Fruit fly (Drosophila melanogaster) whole organism, embryonic: ENCODE measurements around the gene spidey.

ENCODE experiments used
- BEAF-32 ChIP-seq: fragments of 200-800 bp; sonication (Bioruptor generic); optimal IDR thresholded peaks from 3 replicates; lab custom pipeline; 2017; ENCODE audit warnings: missing biosample characterization, missing genetic modification characterization, mild to moderate bottlenecking, moderate library complexity, missing genetic modification reagents
- CG10274 ChIP-seq: fragments of 200-800 bp; sonication (Bioruptor generic); optimal IDR thresholded peaks from 3 replicates; lab custom pipeline; 2017; ENCODE audit warnings: missing biosample characterization, mild to moderate bottlenecking, missing genetic modification characterization
- CG10321 ChIP-seq: fragments of 200-800 bp; sonication (Bioruptor generic); IDR thresholded peaks from 2 replicates; pipeline ENCODE4 v1.3.6; 2022; ENCODE audit warnings: missing biosample characterization, missing genetic modification characterization
- CG11504 ChIP-seq: fragments of 200-800 bp; sonication (Bioruptor generic); optimal IDR thresholded peaks from 3 replicates; lab custom pipeline; 2019; ENCODE audit warnings: missing biosample characterization, mild to moderate bottlenecking, missing genetic modification characterization, moderate library complexity
- CG11560 ChIP-seq: fragments of 200-800 bp; sonication (Bioruptor generic); IDR thresholded peaks from 3 replicates; pipeline ENCODE4 v1.3.6; 2022; ENCODE audit warnings: missing biosample characterization, missing genetic modification characterization
- CG14441 ChIP-seq: fragments of 200-800 bp; sonication (Bioruptor generic); IDR thresholded peaks from 2 replicates; pipeline ENCODE4 v1.3.6; 2022; ENCODE audit warnings: missing biosample characterization, missing genetic modification characterization
- CG1529 ChIP-seq: fragments of 200-800 bp; sonication (Bioruptor generic); optimal IDR thresholded peaks from 3 replicates; lab custom pipeline; 2018; ENCODE audit warnings: missing biosample characterization, missing genetic modification characterization
- CG17328 ChIP-seq: fragments of 200-800 bp; sonication (Bioruptor generic); IDR thresholded peaks from 2 replicates; pipeline ENCODE4 v1.3.6; 2022; ENCODE audit warnings: missing biosample characterization, missing genetic modification characterization
- CG1832 ChIP-seq: fragments of 200-800 bp; sonication (Bioruptor generic); optimal IDR thresholded peaks from 2 replicates; lab custom pipeline; 2017; ENCODE audit warnings: missing biosample characterization, mild to moderate bottlenecking, missing genetic modification characterization, inconsistent platforms
- CG2678 ChIP-seq: fragments of 200-800 bp; sonication (Bioruptor generic); optimal IDR thresholded peaks from 3 replicates; lab custom pipeline; 2019; ENCODE audit warnings: missing biosample characterization, mild to moderate bottlenecking, missing genetic modification characterization, moderate library complexity
- CG32772 ChIP-seq: fragments of 200-800 bp; sonication (Bioruptor generic); IDR thresholded peaks from 2 replicates; pipeline ENCODE4 v1.3.6; 2022; ENCODE audit warnings: missing biosample characterization, missing genetic modification characterization
- CG5245 ChIP-seq: fragments of 200-800 bp; sonication (Bioruptor generic); optimal IDR thresholded peaks from 3 replicates; lab custom pipeline; 2016; ENCODE audit warnings: missing biosample characterization, missing genetic modification characterization
- CG8290 ChIP-seq, 3 experiments: fragments of 200-800 bp; sonication (Bioruptor generic); optimal IDR thresholded peaks; 2 replicates each; lab custom pipeline; 2016 to 2019; ENCODE audit warnings: missing biosample characterization in 3 of 3, missing genetic modification characterization in 3 of 3, mild to moderate bottlenecking in 2 of 3, moderate library complexity in 1 of 3
- CG8388 ChIP-seq: fragments of 200-800 bp; sonication (Bioruptor generic); optimal IDR thresholded peaks from 2 replicates; lab custom pipeline; 2019; ENCODE audit warnings: missing biosample characterization, mild to moderate bottlenecking, missing genetic modification characterization, moderate library complexity
- CG9727 ChIP-seq: fragments of 200-800 bp; sonication (Bioruptor generic); optimal IDR thresholded peaks from 3 replicates; lab custom pipeline; 2017; ENCODE audit warnings: missing biosample characterization, mild to moderate bottlenecking, missing genetic modification characterization
- Dll ChIP-seq: fragments of 200-800 bp; sonication (Bioruptor generic); IDR thresholded peaks from 4 replicates; pipeline ENCODE4 v1.3.6; 2022; ENCODE audit warnings: missing biosample characterization, missing genetic modification characterization; ENCODE audit not compliant: partially characterized antibody
- Doc3 ChIP-seq: fragments of 200-800 bp; sonication (Bioruptor generic); IDR thresholded peaks from 3 replicates; pipeline ENCODE4 v1.3.6; 2022; ENCODE audit warnings: missing biosample characterization, missing genetic modification characterization; ENCODE audit not compliant: partially characterized antibody
- Dref ChIP-seq: fragments of 200-800 bp; sonication (Bioruptor generic); IDR thresholded peaks from 2 replicates; pipeline ENCODE4 v1.3.6; 2022; ENCODE audit warnings: missing biosample characterization, missing genetic modification characterization
- E2f2 ChIP-seq: fragments of 200-800 bp; sonication (Bioruptor generic); IDR thresholded peaks from 2 replicates; pipeline ENCODE4 v1.3.6; 2022; ENCODE audit warnings: missing biosample characterization, missing genetic modification characterization
- Hr78 ChIP-seq, 2 experiments: fragments of 200-800 bp in 1 of 2; fragments of >200 bp in 1 of 2; sonication (Bioruptor generic) in 1 of 2; optimal IDR thresholded peaks; 2 replicates each; lab custom pipeline; 2017 to 2019; ENCODE audit warnings: missing biosample characterization in 2 of 2, missing genetic modification characterization in 2 of 2, mild to moderate bottlenecking in 1 of 2, moderate library complexity in 1 of 2
- MBD-R2 ChIP-seq: fragments of 200-800 bp; sonication (Bioruptor generic); IDR thresholded peaks from 2 replicates; pipeline ENCODE4 v1.3.6; 2022; ENCODE audit warnings: missing biosample characterization, missing genetic modification characterization
- NK7.1 ChIP-seq: fragments of 200-800 bp; sonication (Bioruptor generic); optimal IDR thresholded peaks from 3 replicates; lab custom pipeline; 2016; ENCODE audit warnings: missing biosample characterization, missing genetic modification characterization
- Nf-YB ChIP-seq: fragments of 200-800 bp; sonication (Bioruptor generic); optimal IDR thresholded peaks from 3 replicates; lab custom pipeline; 2019; ENCODE audit warnings: missing biosample characterization, mild to moderate bottlenecking, missing genetic modification characterization, moderate library complexity
- Nf-YC ChIP-seq: fragments of 200-800 bp; optimal IDR thresholded peaks from 3 replicates; lab custom pipeline; 2019; ENCODE audit warnings: missing biosample characterization, mild to moderate bottlenecking, missing genetic modification characterization, moderate library complexity
- Sry-δ ChIP-seq: fragments of 200-800 bp; sonication (Bioruptor generic); optimal IDR thresholded peaks from 2 replicates; lab custom pipeline; 2016; ENCODE audit warnings: missing biosample characterization, missing genetic modification characterization
- Xbp1 ChIP-seq: fragments of 200-800 bp; sonication (Bioruptor generic); optimal IDR thresholded peaks from 3 replicates; lab custom pipeline; 2016; ENCODE audit warnings: missing biosample characterization, mild to moderate bottlenecking, missing genetic modification characterization
- chm ChIP-seq: fragments of 200-800 bp; sonication (Bioruptor generic); IDR thresholded peaks from 2 replicates; pipeline ENCODE4 v1.3.6; 2022; ENCODE audit warnings: missing biosample characterization, missing genetic modification characterization
- dati ChIP-seq: fragments of 200-800 bp; sonication (Bioruptor generic); IDR thresholded peaks from 2 replicates; pipeline ENCODE4 v1.3.6; 2022; ENCODE audit warnings: missing biosample characterization, missing genetic modification characterization
- gfzf ChIP-seq: fragments of 200-800 bp; sonication (Bioruptor generic); optimal IDR thresholded peaks from 2 replicates; lab custom pipeline; 2016; ENCODE audit warnings: missing biosample characterization, mild to moderate bottlenecking, missing genetic modification characterization, moderate library complexity
- her ChIP-seq: fragments of 200-800 bp; sonication (Bioruptor generic); optimal IDR thresholded peaks from 2 replicates; lab custom pipeline; 2016; ENCODE audit warnings: missing biosample characterization, missing genetic modification characterization
- kah ChIP-seq: fragments of 200-800 bp; sonication (Bioruptor generic); optimal IDR thresholded peaks from 2 replicates; lab custom pipeline; 2018; ENCODE audit warnings: missing biosample characterization, mild to moderate bottlenecking, missing genetic modification characterization
- knrl ChIP-seq: fragments of 200-800 bp; sonication (Bioruptor generic); IDR thresholded peaks from 3 replicates; pipeline ENCODE4 v1.3.6; 2022; ENCODE audit warnings: missing biosample characterization, missing genetic modification characterization; ENCODE audit not compliant: partially characterized antibody
- nerfin-1 ChIP-seq: fragments of 200-800 bp; sonication (Bioruptor generic); optimal IDR thresholded peaks from 3 replicates; lab custom pipeline; 2019; ENCODE audit warnings: missing biosample characterization, mild to moderate bottlenecking, missing genetic modification characterization, moderate library complexity
- nom ChIP-seq: fragments of 200-800 bp; sonication (Bioruptor generic); optimal IDR thresholded peaks from 2 replicates; lab custom pipeline; 2017; ENCODE audit warnings: missing biosample characterization, missing genetic modification characterization, mild to moderate bottlenecking, moderate library complexity, missing genetic modification reagents
- p53 ChIP-seq: fragments of 200-800 bp; sonication (Bioruptor generic); optimal IDR thresholded peaks from 2 replicates; lab custom pipeline; 2016; ENCODE audit warnings: missing biosample characterization, missing genetic modification characterization
- pfk ChIP-seq: fragments of 200-800 bp; sonication (Bioruptor generic); optimal IDR thresholded peaks from 2 replicates; lab custom pipeline; 2018; ENCODE audit warnings: missing biosample characterization, mild to moderate bottlenecking, missing genetic modification characterization, moderate library complexity
- sens ChIP-seq: fragments of 200-800 bp; sonication (Bioruptor generic); peaks from one replicate; lab custom pipeline; 2016; ENCODE audit warnings: missing biosample characterization, missing genetic modification characterization
- sima ChIP-seq: fragments of 200-800 bp; sonication (Bioruptor generic); optimal IDR thresholded peaks from 2 replicates; lab custom pipeline; 2016; ENCODE audit warnings: missing biosample characterization, missing genetic modification characterization

The spidey gene

DNA sequence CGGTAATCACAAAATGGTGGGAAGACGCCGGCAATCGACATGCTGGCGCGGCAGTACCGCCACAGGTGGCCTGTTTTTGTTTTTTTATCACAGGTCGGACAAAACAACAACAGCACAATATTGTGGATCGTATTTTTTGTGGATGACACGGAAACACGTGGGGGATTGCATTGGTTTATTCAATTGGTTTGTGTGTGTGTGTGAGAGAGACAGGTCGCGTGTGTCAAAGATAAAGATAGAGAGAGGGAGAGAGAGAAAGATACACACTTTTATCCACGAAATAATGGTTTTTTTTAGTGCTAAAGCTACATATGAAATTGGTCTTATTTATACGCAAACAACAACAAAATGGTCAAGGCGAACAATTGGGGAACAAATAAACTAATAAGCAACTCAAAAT, 50.3 kb downstream of the spidey start (continued):
- no peak for TF ChIP-seq CG11504 (tag; lab: Kevin White, UChicago)
- no peak for TF ChIP-seq knrl (GFP tag; lab: Robert Waterston, UW)
- TF ChIP-seq nom (GFP tag; lab: Kevin White, UChicago): peak; percentile 29
- peak; percentile 98 for TF ChIP-seq kah (GFP tag; lab: Kevin White, UChicago)
- TF ChIP-seq CG9727 (GFP tag; lab: Kevin White, UChicago): no peak
- 0 out of 2 replicates have a peak, but pooled peaks have one; percentile 34 for TF ChIP-seq CG32772 (GFP tag; lab: Robert Waterston, UW)
- TF ChIP-seq CG5245 (GFP tag; lab: Kevin White, UChicago): no peak
- peak; percentile 46; the same call in 1 of the 2 replicates for TF ChIP-seq chm (GFP tag; lab: Robert Waterston, UW)
- TF ChIP-seq CG17328 (GFP tag; lab: Robert Waterston, UW): no peak
- TF ChIP-seq CG8388: no peak
- peak in 1 of 2 experiments; percentile 22 for TF ChIP-seq Hr78 (GFP tag; optimal IDR thresholded peaks at IDR 0.05; lab: Kevin White, UChicago)

DNA sequence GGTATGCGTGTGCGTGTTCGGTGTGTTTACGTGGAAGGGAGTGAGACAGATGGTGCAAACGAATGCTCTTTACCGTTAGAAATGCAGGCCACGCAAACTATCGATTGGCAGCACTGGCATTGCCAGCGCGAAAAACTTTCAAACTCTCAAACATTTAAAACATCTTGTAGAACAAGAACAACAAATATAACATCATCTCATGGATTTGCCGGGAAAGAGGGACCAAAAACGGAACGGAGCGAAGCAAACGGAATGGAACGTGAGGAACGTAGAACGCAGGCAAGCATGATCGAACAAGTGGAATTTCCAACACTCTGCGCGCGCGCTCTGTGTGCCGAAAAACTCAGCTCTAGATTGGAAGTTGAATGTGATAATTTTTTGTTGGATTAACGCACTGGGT, 50.8 kb downstream of the spidey start:
- no peak for TF ChIP-seq dati (GFP tag; lab: Robert Waterston, UW)
- 0 out of 3 replicates have a peak, but pooled peaks have one; percentile 18 for TF ChIP-seq knrl (GFP tag; lab: Robert Waterston, UW)
- TF ChIP-seq E2f2: no peak
- TF ChIP-seq gfzf: peak; percentile 49
- peak; percentile 3 for TF ChIP-seq nerfin-1 (tag; lab: Kevin White, UChicago)
- TF ChIP-seq Sry-δ (GFP tag; lab: Kevin White, UChicago): peak; percentile 32
- TF ChIP-seq MBD-R2 (GFP tag; lab: Robert Waterston, UW): no peak
- TF ChIP-seq p53 (GFP tag; lab: Kevin White, UChicago): peak; percentile 64
- TF ChIP-seq pfk (GFP tag; lab: Kevin White, UChicago): peak; percentile 86
- no peak for TF ChIP-seq CG14441 (GFP tag; lab: Robert Waterston, UW)
- no peak for TF ChIP-seq Xbp1 (GFP tag; lab: Kevin White, UChicago)
- TF ChIP-seq Doc3 (GFP tag; lab: Robert Waterston, UW): 0 out of 3 replicates have a peak, but pooled peaks have one; percentile 19
- 0 out of 2 replicates have a peak, but pooled peaks have one; percentile 22 for TF ChIP-seq Dref
- TF ChIP-seq Dll (GFP tag; lab: Robert Waterston, UW): 0 out of 4 replicates have a peak, but pooled peaks have one; percentile 38
- TF ChIP-seq CG11560 (tag; lab: Robert Waterston, UW): no peak
- no peak for TF ChIP-seq NK7.1 (GFP tag; lab: Kevin White, UChicago)
- TF ChIP-seq sima (GFP tag; lab: Kevin White, UChicago): no peak
- TF ChIP-seq sens (GFP tag; lab: Kevin White, UChicago): peak; percentile 64
- TF ChIP-seq CG8290 (GFP tag; optimal IDR thresholded peaks at IDR 0.05; lab: Kevin White, UChicago): peak; percentile 46
- no peak for TF ChIP-seq CG8290 (tag; optimal IDR thresholded peaks at IDR 0.05; lab: Kevin White, UChicago)
- no peak for TF ChIP-seq CG10274 (GFP tag; lab: Kevin White, UChicago)
- TF ChIP-seq BEAF-32 (GFP tag; lab: Kevin White, UChicago): peak; percentile 34
- no peak for TF ChIP-seq CG2678 (tag; lab: Kevin White, UChicago)
- TF ChIP-seq Nf-YB: no peak
- no peak for TF ChIP-seq nom (GFP tag; lab: Kevin White, UChicago)

DNA sequence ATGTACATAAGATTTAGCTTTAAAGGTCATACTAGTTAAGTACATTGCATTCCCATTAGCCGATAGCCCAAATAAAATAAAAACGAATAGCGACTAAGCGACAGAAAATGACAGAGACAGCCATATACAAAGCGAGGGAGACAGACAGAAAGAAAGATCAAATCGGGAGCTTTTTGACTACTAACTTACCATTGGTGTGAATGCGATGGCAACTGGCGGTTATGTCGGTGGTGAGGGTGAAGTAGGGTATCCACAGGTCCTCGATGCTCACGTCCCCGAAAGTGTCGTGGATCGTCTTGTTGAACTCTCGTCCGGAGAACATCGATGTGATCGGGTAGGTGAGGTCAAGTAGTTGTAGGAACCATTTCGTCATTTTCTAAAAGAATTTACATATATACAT, 52.3 kb downstream of the spidey start:
- TF ChIP-seq CG14441 (GFP tag; lab: Robert Waterston, UW): no peak
- no peak for TF ChIP-seq CG1529 (GFP tag; lab: Kevin White, UChicago)
- TF ChIP-seq Nf-YC (tag; lab: Kevin White, UChicago): peak; percentile 13
- TF ChIP-seq CG10321 (GFP tag; lab: Robert Waterston, UW): peak; percentile 49; the same call in 1 of the 2 replicates
- TF ChIP-seq her (GFP tag; lab: Kevin White, UChicago): no peak
- TF ChIP-seq CG5245 (GFP tag; lab: Kevin White, UChicago): no peak
- TF ChIP-seq CG10274 (GFP tag; lab: Kevin White, UChicago): peak; percentile 55
- TF ChIP-seq CG1832 (GFP tag; lab: Kevin White, UChicago): peak; percentile 16
